Worm (Caenorhabditis elegans) whole organism, midembryonic: Measurements from ENCODE around the gene msp-10.

Experiments
- T22C8.4 ChIP-seq: fragments of 200-800 bp; sonication (Bioruptor generic); IDR thresholded peaks from 2 replicates; pipeline ENCODE4 v1.3.6; 2022; ENCODE audit warnings: missing genetic modification characterization, missing compliant biosample characterization
- ztf-29 ChIP-seq: fragments of 200-800 bp; sonication (Bioruptor generic); IDR thresholded peaks from 2 replicates; pipeline ENCODE4 v1.3.6; 2022; ENCODE audit warnings: missing genetic modification reagents, missing genetic modification characterization, missing compliant biosample characterization

DNA sequence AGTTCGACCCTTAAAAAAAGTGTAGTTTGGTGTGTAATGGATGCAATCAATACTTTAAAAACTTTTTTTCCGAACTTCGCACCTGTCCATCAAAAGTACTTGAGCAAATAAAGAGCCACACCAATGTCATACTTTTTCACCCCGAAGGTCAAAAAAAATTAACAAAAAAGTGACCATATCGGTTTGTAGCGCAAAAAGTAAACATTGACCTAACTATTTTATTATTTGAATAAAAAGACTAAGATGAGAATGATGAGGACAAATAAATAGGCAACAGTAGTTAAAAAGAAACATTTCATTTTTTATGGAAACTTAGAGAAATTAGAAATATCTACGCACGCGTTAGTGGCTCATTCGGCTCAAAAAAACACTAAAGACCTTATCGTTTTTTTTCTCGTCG, 31.9 kb downstream of the msp-10 start:
- no peak for TF ChIP-seq ztf-29 (GFP tag; lab: Robert Waterston, UW)
- no peak for TF ChIP-seq T22C8.4 (GFP tag; lab: Robert Waterston, UW)
